Fruit fly (Drosophila melanogaster) Kc167 (cell line): ENCODE data around the gene dsb.

Source experiments
- Sin3A ChIP-seq: fragments of >200 bp; optimal IDR thresholded peaks from 2 replicates; lab custom pipeline; 2018; ENCODE audit warnings: missing external identifiers
- h ChIP-seq: fragments of >200 bp; optimal IDR thresholded peaks from 3 replicates; lab custom pipeline; 2018; ENCODE audit warnings: missing external identifiers
- insv ChIP-seq: fragments of >200 bp; optimal IDR thresholded peaks from 3 replicates; lab custom pipeline; 2018; ENCODE audit warnings: missing external identifiers
- ttk ChIP-seq: sonication (Bioruptor generic); optimal IDR thresholded peaks from 2 replicates; lab custom pipeline; 2017; ENCODE audit warnings: missing external identifiers

DNA sequence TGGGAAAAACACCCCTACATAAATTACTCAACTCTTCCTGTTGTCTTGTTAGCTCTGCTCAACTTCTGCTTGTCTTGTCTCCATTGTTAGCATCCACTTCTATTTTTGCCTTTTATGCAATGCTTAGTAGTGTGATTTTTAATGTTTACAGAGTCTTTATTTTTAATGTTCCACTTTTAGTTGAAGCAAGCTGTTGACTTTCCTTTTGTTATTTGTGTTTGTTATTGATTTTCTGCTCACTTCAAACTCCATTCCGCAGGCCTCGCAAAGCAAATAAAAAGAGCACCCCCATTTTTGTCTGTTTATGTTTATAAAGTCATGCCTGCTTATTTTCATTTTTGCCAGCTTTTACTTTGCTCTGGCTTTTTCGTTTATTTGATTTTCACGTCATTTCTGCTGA is 28.1 kb downstream of the dsb start:
- TF ChIP-seq h (lab: Kevin White, UChicago) (no peak), ttk (lab: Kevin White, UChicago) (no peak), Sin3A (lab: Kevin White, UChicago) (no peak), insv (lab: Kevin White, UChicago) (no peak)
